Fruit fly (Drosophila melanogaster): Measurements from ENCODE around the gene CG34377.

The CG34377 gene

dm6 chr3R:22260205-22260604 is 63.7 kb downstream of the CG34377 start:
- TF ChIP-seq noc (tag; optimal IDR thresholded peaks at IDR 0.05): no peak
